Fruit fly (Drosophila melanogaster): ENCODE results near the gene Duba.

Duba gene

DNA sequence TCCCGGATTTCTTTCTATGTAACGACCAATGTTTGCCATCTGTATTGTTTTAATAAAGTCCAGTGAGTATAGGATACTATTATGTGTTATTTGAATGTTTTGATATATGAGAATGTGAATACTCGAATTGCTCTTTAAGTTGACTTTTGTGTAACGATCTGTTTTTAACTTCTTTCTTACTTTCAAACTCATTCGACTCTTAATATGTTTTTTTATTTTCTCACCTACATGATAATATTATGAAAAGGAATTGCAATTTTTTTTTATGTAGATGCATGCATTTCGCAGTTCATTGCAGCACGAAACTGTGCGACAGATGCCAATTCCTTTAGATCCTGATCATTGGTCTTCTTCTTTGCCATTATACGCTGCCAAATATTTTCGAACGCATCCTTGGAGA is 34.7 kb downstream of the Duba start, which contains the start of gene CG33490:
CG33490 (minus strand) TSS at position 101 of the 400 bp plus-strand sequence.
- TF ChIP-seq sv (GFP tag; optimal IDR thresholded peaks at IDR 0.05), result no peak
- TF ChIP-seq Hnf4 (GFP tag; optimal IDR thresholded peaks at IDR 0.05), result no peak
- TF ChIP-seq woc (GFP tag; optimal IDR thresholded peaks at IDR 0.05), result no peak
- TF ChIP-seq HLH106 (tag; optimal IDR thresholded peaks at IDR 0.05), result no peak
- TF ChIP-seq Myc (optimal IDR thresholded peaks at IDR 0.05), result no peak
- TF ChIP-seq CG9705 (GFP tag; optimal IDR thresholded peaks at IDR 0.05), result no peak

dm6 chr3L:11563972-11564533 is 45.2 kb downstream of the Duba start, which contains the start of the genes CG46412 and CG33267:
Gene CG46412, minus strand, starts transcription at chr3L:11564072.
Gene CG33267, plus strand, starts transcription at chr3L:11564483.
- TF ChIP-seq fru (GFP tag; optimal IDR thresholded peaks at IDR 0.05), result no peak
- TF ChIP-seq Vsx2 (GFP tag; optimal IDR thresholded peaks at IDR 0.05; ENCODE audit: partially characterized antibody), result no peak
- TF ChIP-seq CrebA (GFP tag; optimal IDR thresholded peaks at IDR 0.05; ENCODE audit: borderline replicate concordance), result no peak

dm6 chr3L:11561946-11562760 is 47.1 kb downstream of the Duba start, which contains the start of the genes CG7394 and Mob2:
Gene CG7394, plus strand, starts transcription at chr3L:11561996.
Gene Mob2, minus strand, starts transcription at chr3L:11562233.
- no peak for TF ChIP-seq Dif (GFP tag; optimal IDR thresholded peaks at IDR 0.05; ENCODE audit: partially characterized antibody)
- TF ChIP-seq Hr78 (GFP tag; optimal IDR thresholded peaks at IDR 0.05), result no peak
- peak; percentile 87 for TF ChIP-seq sv (GFP tag; optimal IDR thresholded peaks at IDR 0.05)
- no peak for TF ChIP-seq jim (GFP tag; optimal IDR thresholded peaks at IDR 0.05)
- TF ChIP-seq Sp1 (GFP tag; optimal IDR thresholded peaks at IDR 0.05), result peak; percentile 88
- no peak for TF ChIP-seq lola (GFP tag; optimal IDR thresholded peaks at IDR 0.05)
- TF ChIP-seq Abd-B (GFP tag; optimal IDR thresholded peaks at IDR 0.05), result no peak
- no peak for TF ChIP-seq Dfd (GFP tag; optimal IDR thresholded peaks at IDR 0.05)
- TF ChIP-seq dl (GFP tag; optimal IDR thresholded peaks at IDR 0.05; ENCODE audit: insufficient read depth in 1 of 2, partially characterized antibody in 2 of 2), result no peak
- peak; percentile 86 for TF ChIP-seq CG9705 (GFP tag; optimal IDR thresholded peaks at IDR 0.05)
- TF ChIP-seq tai (GFP tag; optimal IDR thresholded peaks at IDR 0.05), result peak; percentile 95
- TF ChIP-seq ey (GFP tag; optimal IDR thresholded peaks at IDR 0.05), result peak; percentile 90
- peak; percentile 94 for TF ChIP-seq h (GFP tag; optimal IDR thresholded peaks at IDR 0.05)
- TF ChIP-seq woc (GFP tag; optimal IDR thresholded peaks at IDR 0.05), result peak; percentile 86
- TF ChIP-seq fru (GFP tag; optimal IDR thresholded peaks at IDR 0.05), result peak; percentile 88
- peak; percentile 65 for TF ChIP-seq pan (optimal IDR thresholded peaks at IDR 0.05)
- TF ChIP-seq GATAd (GFP tag; optimal IDR thresholded peaks at IDR 0.05), result peak; percentile 82
- TF ChIP-seq Mio (GFP tag; optimal IDR thresholded peaks at IDR 0.05), result no peak
- TF ChIP-seq dsf (GFP tag; optimal IDR thresholded peaks at IDR 0.05; ENCODE audit: borderline replicate concordance), result peak; percentile 91
- peak; percentile 94 for TF ChIP-seq OdsH (GFP tag; optimal IDR thresholded peaks at IDR 0.05)
- peak; percentile 81 for TF ChIP-seq sage (GFP tag; optimal IDR thresholded peaks at IDR 0.05)
- TF ChIP-seq Myc (optimal IDR thresholded peaks at IDR 0.05), result no peak
- peak; percentile 73 for TF ChIP-seq CG32264 (GFP tag; optimal IDR thresholded peaks at IDR 0.05)
- peak; percentile 97 for TF ChIP-seq brk (GFP tag; optimal IDR thresholded peaks at IDR 0.05)
- TF ChIP-seq Hnf4 (GFP tag; optimal IDR thresholded peaks at IDR 0.05), result peak; percentile 88
- peak; percentile 87 for TF ChIP-seq HLH106 (tag; optimal IDR thresholded peaks at IDR 0.05)
- peak; percentile 88 for TF ChIP-seq psq (GFP tag; optimal IDR thresholded peaks at IDR 0.05)
- peak; percentile 2 for TF ChIP-seq N (GFP tag; optimal IDR thresholded peaks at IDR 0.05)
- TF ChIP-seq Rel (GFP tag; optimal IDR thresholded peaks at IDR 0.05), result peak; percentile 47
- peak; percentile 88 for TF ChIP-seq Rel (tag; optimal IDR thresholded peaks at IDR 0.05)
- peak; percentile 84 for TF ChIP-seq br (GFP tag; optimal IDR thresholded peaks at IDR 0.05)
- TF ChIP-seq CrebA (GFP tag; optimal IDR thresholded peaks at IDR 0.05; ENCODE audit: borderline replicate concordance), result peak; percentile 22
- peak; percentile 96 for TF ChIP-seq rgr (GFP tag; optimal IDR thresholded peaks at IDR 0.05)
- peak; percentile 43 for TF ChIP-seq Hr83 (GFP tag; optimal IDR thresholded peaks at IDR 0.05; ENCODE audit: poor library complexity, severe bottlenecking)
- no peak for TF ChIP-seq usp (GFP tag; optimal IDR thresholded peaks at IDR 0.05)
- TF ChIP-seq Vsx2 (GFP tag; optimal IDR thresholded peaks at IDR 0.05; ENCODE audit: partially characterized antibody), result no peak
- peak; percentile 23 to 92 for TF ChIP-seq foxo (GFP tag; optimal IDR thresholded peaks at IDR 0.05)
- TF ChIP-seq Jra (GFP tag; optimal IDR thresholded peaks at IDR 0.05), result peak; percentile 80
- TF ChIP-seq dmrt93B (GFP tag; optimal IDR thresholded peaks at IDR 0.05), result peak; percentile 63
